Worm (Caenorhabditis elegans): Measurements from ENCODE around the gene stdh-4.
A peak's percentile ranks its signal among the peaks of the same experiment; 100 is the strongest.

Gene stdh-4

DNA sequence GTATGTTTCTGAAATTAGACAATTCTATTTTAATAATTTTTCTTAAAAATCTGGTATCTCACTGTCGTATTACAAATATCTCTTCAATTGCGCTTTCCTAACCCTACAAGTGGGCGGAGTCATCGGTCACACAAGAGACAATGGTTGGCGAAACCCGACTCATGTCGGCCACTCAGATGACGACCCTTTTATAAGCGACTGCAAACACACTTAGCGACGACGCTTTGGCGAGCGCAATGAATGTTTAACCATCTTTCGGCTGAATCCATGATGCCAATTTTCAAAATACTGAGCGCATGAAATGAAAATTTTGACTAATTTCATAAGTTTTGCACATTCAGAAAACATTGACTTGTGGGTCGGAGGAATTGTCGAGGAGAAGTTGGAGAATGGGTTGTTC lies 48.7 kb upstream of the stdh-4 start (continued):
- TF ChIP-seq nhr-23 (tag; optimal IDR thresholded peaks at IDR 0.05) (no peak), snpc-4 (tag; optimal IDR thresholded peaks at IDR 0.05) (peak; percentile 100)

DNA sequence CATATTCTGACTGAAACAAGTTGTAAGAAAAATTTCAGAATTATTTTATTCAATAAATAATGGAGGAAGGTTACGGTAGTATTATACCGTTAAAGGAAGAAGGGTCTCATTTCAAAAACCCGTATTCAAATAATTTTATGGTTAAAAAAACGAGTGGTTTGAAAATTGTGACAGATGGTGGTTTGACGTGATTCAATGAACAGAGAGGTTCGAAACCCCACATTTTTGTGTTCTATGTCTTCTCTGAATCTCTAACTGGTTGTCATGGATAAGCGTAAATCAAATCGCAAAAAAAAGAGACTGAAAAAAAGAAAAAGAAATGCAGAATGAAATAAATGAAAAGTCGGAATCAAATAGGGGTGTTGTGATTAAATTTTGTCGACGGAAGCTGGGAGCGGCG lies 41.8 kb upstream of the stdh-4 start, which contains the start of gene ZK994.6:
ZK994.6 (minus strand) TSS at position 101 of the 400 bp plus-strand sequence.
- TF ChIP-seq ztf-11 (tag; optimal IDR thresholded peaks at IDR 0.05) (no peak), eor-1 (tag; optimal IDR thresholded peaks at IDR 0.05) (no peak), ceh-82 (tag; optimal IDR thresholded peaks at IDR 0.05) (no peak), fkh-10 (GFP tag; optimal IDR thresholded peaks at IDR 0.05) (no peak), daf-12 (tag; optimal IDR thresholded peaks at IDR 0.05) (no peak), lin-15B (tag; optimal IDR thresholded peaks at IDR 0.05) (no peak), lin-39 (tag; optimal IDR thresholded peaks at IDR 0.05) (no peak), skn-1 (tag; optimal IDR thresholded peaks at IDR 0.05) (no peak), unc-39 (tag; optimal IDR thresholded peaks at IDR 0.05) (no peak), nhr-12 (tag; optimal IDR thresholded peaks at IDR 0.05) (no peak), lsy-12 (tag; optimal IDR thresholded peaks at IDR 0.05) (no peak), nhr-77 (tag; optimal IDR thresholded peaks at IDR 0.05) (no peak), ceh-28 (tag; optimal IDR thresholded peaks at IDR 0.05) (no peak), zag-1 (tag; optimal IDR thresholded peaks at IDR 0.05) (no peak), fos-1 (tag; optimal IDR thresholded peaks at IDR 0.05) (no peak), hmg-11 (tag; optimal IDR thresholded peaks at IDR 0.05) (no peak), ztf-4 (tag; optimal IDR thresholded peaks at IDR 0.05) (no peak), ceh-16 (tag; optimal IDR thresholded peaks at IDR 0.05) (no peak)

DNA sequence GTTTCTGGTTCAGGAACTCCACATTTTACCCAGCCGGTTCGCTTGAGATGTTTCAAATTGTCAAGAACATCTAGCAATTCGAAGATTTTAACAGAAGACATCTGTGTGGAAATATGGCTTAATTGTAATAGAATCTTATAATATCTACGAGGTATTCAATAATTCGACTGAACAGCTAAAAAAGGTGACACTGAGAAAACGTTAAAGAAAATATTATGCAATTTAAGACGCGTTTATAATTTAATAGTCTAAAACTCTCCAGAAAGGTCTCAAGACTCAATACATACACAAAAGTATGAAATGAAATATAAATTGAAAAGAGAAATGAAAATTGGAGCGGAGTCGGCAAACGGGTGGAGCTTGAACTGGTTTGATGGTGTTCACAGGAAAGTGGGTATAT lies 35.7 kb upstream of the stdh-4 start, which contains the start of gene F45F2.9:
F45F2.9 (minus strand) TSS at position 101 of the 400 bp plus-strand sequence.
- TF ChIP-seq jun-1 (tag; optimal IDR thresholded peaks at IDR 0.05) (no peak), ama-1 (optimal IDR thresholded peaks at IDR 0.05) (no peak), egl-5 (tag; optimal IDR thresholded peaks at IDR 0.05) (no peak), nhr-76 (tag; optimal IDR thresholded peaks at IDR 0.05) (no peak), snpc-4 (tag; optimal IDR thresholded peaks at IDR 0.05) (no peak), ztf-11 (tag; optimal IDR thresholded peaks at IDR 0.05) (no peak), pqm-1 (tag; optimal IDR thresholded peaks at IDR 0.05) (no peak), tbx-2 (tag; optimal IDR thresholded peaks at IDR 0.05) (no peak), skn-1 (tag; optimal IDR thresholded peaks at IDR 0.05) (no peak), R02D3.7 (tag; optimal IDR thresholded peaks at IDR 0.05) (no peak), elt-1 (tag; optimal IDR thresholded peaks at IDR 0.05) (no peak), fkh-2 (tag; optimal IDR thresholded peaks at IDR 0.05) (no peak), ceh-9 (tag; optimal IDR thresholded peaks at IDR 0.05) (no peak)

DNA sequence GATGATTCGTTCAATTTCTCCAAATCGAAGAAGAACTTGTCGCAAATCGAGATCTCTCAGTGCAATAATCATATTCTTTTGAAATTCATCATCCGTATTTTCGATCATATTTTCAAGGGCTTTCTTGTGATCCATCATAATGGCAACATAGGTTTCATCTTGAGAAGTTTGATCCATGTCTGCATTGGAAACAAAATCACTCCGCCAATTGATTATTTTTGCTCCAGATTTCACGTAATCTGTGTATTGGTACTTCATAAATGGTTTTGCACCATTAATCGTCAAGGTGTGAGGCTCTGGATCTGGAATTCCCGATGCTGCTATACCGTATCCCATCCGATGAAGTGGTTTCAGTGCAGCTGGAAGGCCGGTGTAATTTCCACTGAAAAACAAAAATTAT lies 32.7 kb upstream of the stdh-4 start:
- no peak for TF ChIP-seq mml-1 (tag; optimal IDR thresholded peaks at IDR 0.05)
- TF ChIP-seq ztf-11 (tag; optimal IDR thresholded peaks at IDR 0.05), result no peak
- TF ChIP-seq pqm-1 (tag; optimal IDR thresholded peaks at IDR 0.05), result no peak
- no peak for TF ChIP-seq egl-27 (tag; optimal IDR thresholded peaks at IDR 0.05)
- TF ChIP-seq unc-39 (tag; optimal IDR thresholded peaks at IDR 0.05), result no peak
- TF ChIP-seq lin-39 (tag; optimal IDR thresholded peaks at IDR 0.05), result no peak
- TF ChIP-seq ama-1 (optimal IDR thresholded peaks at IDR 0.05), result no peak
- no peak for TF ChIP-seq fkh-2 (tag; optimal IDR thresholded peaks at IDR 0.05)
- no peak for TF ChIP-seq snpc-4 (tag; optimal IDR thresholded peaks at IDR 0.05)
- TF ChIP-seq ceh-9 (tag; optimal IDR thresholded peaks at IDR 0.05), result no peak
- no peak for TF ChIP-seq nhr-67 (tag; optimal IDR thresholded peaks at IDR 0.05)

DNA sequence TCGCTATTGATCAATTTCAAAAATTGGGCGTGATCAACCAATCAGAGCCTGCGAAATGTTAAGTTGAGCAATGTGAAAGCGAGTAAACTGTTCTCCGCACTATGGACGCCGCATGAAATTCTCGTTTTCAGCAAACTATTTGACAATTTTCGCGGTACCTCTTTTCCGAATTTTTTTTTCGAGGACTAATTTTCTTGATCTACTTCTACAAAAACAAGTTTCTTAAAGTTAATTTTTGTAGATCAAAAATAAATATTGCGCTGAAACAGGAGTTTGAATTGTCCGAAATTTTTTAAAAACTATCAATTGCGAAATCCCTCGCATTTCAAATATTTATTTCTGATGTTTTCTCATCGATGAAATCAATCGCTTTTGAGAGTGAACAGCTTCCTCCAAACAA lies 31.4 kb upstream of the stdh-4 start:
- no peak for TF ChIP-seq lin-15B (tag; optimal IDR thresholded peaks at IDR 0.05)
- TF ChIP-seq nfya-1 (tag; optimal IDR thresholded peaks at IDR 0.05; ENCODE audit: insufficient read depth), result no peak
- TF ChIP-seq zag-1 (tag; optimal IDR thresholded peaks at IDR 0.05), result no peak
- TF ChIP-seq ztf-4 (tag; optimal IDR thresholded peaks at IDR 0.05), result no peak
- no peak for TF ChIP-seq nhr-67 (tag; optimal IDR thresholded peaks at IDR 0.05)

DNA sequence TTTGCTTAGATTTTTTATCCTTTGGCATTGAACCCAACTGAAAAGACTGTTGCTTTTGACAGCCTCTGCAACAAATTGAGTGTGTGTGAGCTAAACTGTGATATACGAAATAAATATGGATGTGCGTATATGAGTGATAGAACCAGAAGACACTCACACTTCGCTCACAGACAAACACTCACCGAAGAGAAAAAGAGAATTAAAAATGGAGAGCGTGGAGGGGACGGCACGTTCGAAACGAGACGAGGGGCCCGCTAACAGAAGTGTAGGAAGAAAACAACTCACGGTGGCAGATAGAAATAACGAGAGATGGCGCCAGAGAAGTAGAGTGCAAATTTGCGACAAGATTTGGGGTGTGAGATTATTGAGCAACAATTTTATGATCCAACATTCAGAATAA lies 30.8 kb upstream of the stdh-4 start:
- TF ChIP-seq hmg-11 (tag; optimal IDR thresholded peaks at IDR 0.05), result peak; percentile 53
- peak; percentile 39 for TF ChIP-seq lin-39 (tag; optimal IDR thresholded peaks at IDR 0.05)
- no peak for TF ChIP-seq nhr-11 (tag; optimal IDR thresholded peaks at IDR 0.05)
- no peak for TF ChIP-seq daf-12 (tag; optimal IDR thresholded peaks at IDR 0.05)
- peak; percentile 54 for TF ChIP-seq nfya-1 (tag; optimal IDR thresholded peaks at IDR 0.05; ENCODE audit: insufficient read depth)
